Worm (Caenorhabditis elegans): ENCODE results near the gene kcmf-1.

- TF ChIP-seq ztf-29 (GFP tag; IDR thresholded peaks at IDR 0.05): no peak
- TF ChIP-seq ztf-23 (GFP tag; IDR thresholded peaks at IDR 0.05): no peak
- TF ChIP-seq med-1 (GFP tag; optimal IDR thresholded peaks at IDR 0.05; ENCODE audit: insufficient read depth): no peak
- TF ChIP-seq klf-2 (GFP tag; conservative IDR thresholded peaks at IDR 0.05): no peak
- no peak for TF ChIP-seq ref-1 (GFP tag; conservative IDR thresholded peaks at IDR 0.05)
- no peak for TF ChIP-seq cog-1 (tag; optimal IDR thresholded peaks at IDR 0.05)
- TF ChIP-seq T22C8.4 (GFP tag; IDR thresholded peaks at IDR 0.05): no peak
Measured at ce11 chrIII:7848173-7848572, 19.0 kb downstream of the kcmf-1 start.
